Worm (Caenorhabditis elegans) whole organism, L4 larva: ENCODE measurements around the gene nmat-1.

Source experiments
- F49E8.2 ChIP-seq: sonication (generic microtip); optimal IDR thresholded peaks from 2 replicates; lab custom pipeline; 2016; ENCODE audit warnings: missing compliant biosample characterization, mild to moderate bottlenecking, missing genetic modification characterization, borderline replicate concordance
- Y105C5A.15 ChIP-seq: fragments of 200-800 bp; sonication (Bioruptor generic); IDR thresholded peaks from 2 replicates; pipeline ENCODE4 v1.3.6; 2022; ENCODE audit warnings: missing genetic modification characterization, missing compliant biosample characterization
- ZK546.5 ChIP-seq, 2 experiments: sonication (generic microtip); optimal IDR thresholded peaks; 2 replicates each; lab custom pipeline; 2017; ENCODE audit warnings: missing biosample characterization in 2 of 2, missing genetic modification characterization in 2 of 2
- hlh-30 ChIP-seq: sonication (generic microtip); optimal IDR thresholded peaks from 2 replicates; lab custom pipeline; 2017; ENCODE audit warnings: antibody characterized with exemption, mild to moderate bottlenecking, missing genetic modification characterization, missing compliant biosample characterization; ENCODE audit not compliant: insufficient read depth
- madf-5 ChIP-seq, 2 experiments: fragments of 200-800 bp; sonication (Bioruptor generic); IDR thresholded peaks; 2 replicates each; pipeline ENCODE4 v1.3.6; 2022; ENCODE audit warnings: missing compliant biosample characterization in 2 of 2, missing genetic modification characterization in 2 of 2
- unc-62 ChIP-seq, 3 experiments: fragments of 150-350 bp in 1 of 3; sonication (generic microtip); optimal IDR thresholded peaks in 2 of 3; peaks in 1 of 3; 1 replicate in 1 of 3; 2 replicates in 2 of 3; lab custom pipeline; 2014 to 2017; ENCODE audit warnings: missing biosample characterization in 3 of 3, missing genetic modification characterization in 3 of 3, missing genetic modification reagents in 3 of 3, missing genotype in 1 of 3

DNA sequence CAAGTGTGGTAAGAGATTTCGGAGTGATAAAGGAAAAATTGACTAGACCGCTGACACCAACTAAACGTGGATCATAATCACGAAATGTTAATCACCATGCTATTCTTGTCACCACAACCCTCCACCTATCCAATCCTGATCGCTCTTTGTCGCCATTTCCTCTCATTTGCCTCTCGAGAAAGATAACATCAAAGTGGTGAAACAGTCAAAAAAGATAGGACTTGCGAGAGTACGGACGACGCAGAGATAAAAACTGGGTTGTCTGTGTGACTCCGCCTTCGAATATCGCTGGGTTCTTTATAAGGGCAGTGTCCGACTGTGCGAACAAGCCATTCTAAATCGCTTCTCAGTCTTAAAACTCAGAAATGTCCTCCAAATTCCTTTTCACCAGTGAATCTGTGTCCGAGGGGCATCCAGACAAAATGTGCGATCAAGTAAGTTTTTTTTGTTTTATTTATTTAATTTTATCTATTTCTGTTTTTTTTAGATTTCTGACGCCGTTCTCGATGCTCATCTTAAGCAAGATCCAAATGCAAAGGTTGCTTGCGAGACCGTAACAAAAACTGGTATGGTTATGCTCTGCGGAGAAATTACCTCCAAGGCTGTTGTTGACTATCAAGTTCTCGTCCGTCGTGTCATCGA, 52.1 kb downstream of the nmat-1 start, which contains the start of gene sams-1:
- TF ChIP-seq unc-62 (GFP tag; optimal IDR thresholded peaks at IDR 0.05 in 1 of 2; lab: Kevin White, UChicago) (no peak), unc-62 (tag; optimal IDR thresholded peaks at IDR 0.05; lab: Kevin White, UChicago) (no peak), F49E8.2 (tag; lab: Kevin White, UChicago) (no peak), Y105C5A.15 (no peak), madf-5 (GFP tag; IDR thresholded peaks at IDR 0.05; lab: Robert Waterston, UW) (no peak), hlh-30 (tag; lab: Kevin White, UChicago) (no peak), ZK546.5 (tag; optimal IDR thresholded peaks at IDR 0.05; lab: Kevin White, UChicago) (no peak)
